Worm (Caenorhabditis elegans) whole organism, young adult: Measurements from ENCODE around the gene pals-32.

ENCODE experiments used
- C06A6.2 ChIP-seq: fragments of 200-800 bp; sonication (Bioruptor generic); conservative IDR thresholded peaks from 2 replicates; pipeline ENCODE4 v1.3.6; 2022; ENCODE audit warnings: missing genetic modification characterization, missing compliant biosample characterization
- F57A8.1 ChIP-seq: fragments of 200-800 bp; sonication (Bioruptor generic); optimal IDR thresholded peaks from 2 replicates; lab custom pipeline; 2018; ENCODE audit warnings: mild to moderate bottlenecking, missing genetic modification characterization, moderate library complexity, missing compliant biosample characterization
- pha-4 ChIP-seq: fragments of 150-350 bp; sonication (generic microtip); optimal IDR thresholded peaks from 2 replicates; lab custom pipeline; 2014; ENCODE audit warnings: missing biosample characterization, missing genetic modification reagents, missing genetic modification characterization

DNA sequence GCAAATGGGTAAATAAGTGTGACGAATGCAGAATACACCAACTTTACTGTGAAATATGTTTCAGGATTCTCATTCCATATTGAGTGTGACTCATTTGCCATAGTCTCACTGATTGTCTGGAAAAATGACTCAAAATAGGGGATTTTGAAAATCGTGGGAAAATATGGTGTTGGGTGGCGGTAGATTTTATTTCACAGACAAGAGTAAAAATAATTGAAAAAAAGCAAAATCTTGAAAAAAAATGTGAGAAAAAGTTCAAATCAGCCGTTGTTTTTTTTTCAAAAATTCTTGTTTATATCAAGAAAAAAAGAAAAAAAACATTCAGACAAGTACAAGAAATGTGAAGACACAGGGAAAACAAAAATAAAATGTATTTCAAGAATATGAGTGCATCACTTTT lies 26.2 kb downstream of the pals-32 start, which contains the start of gene srh-38:
- no peak for TF ChIP-seq C06A6.2
- TF ChIP-seq pha-4 (tag; lab: Kevin White, UChicago): no peak
- no peak for TF ChIP-seq F57A8.1 (GFP tag; lab: Kevin White, UChicago)
